Worm (Caenorhabditis elegans) whole organism, L2 larva: ENCODE data around the gene F23A7.8.
A peak's percentile ranks its signal among the peaks of the same experiment; 100 is the strongest.

Source experiments
- C34F6.9 ChIP-seq: fragments of 150-350 bp; optimal IDR thresholded peaks from 2 replicates; lab custom pipeline; 2014; ENCODE audit warnings: missing biosample characterization, missing genetic modification characterization
- F13H6.1 ChIP-seq: sonication (generic microtip); optimal IDR thresholded peaks from 2 replicates; lab custom pipeline; 2016; ENCODE audit warnings: missing genetic modification characterization, missing compliant biosample characterization
- Y55F3AM.14 ChIP-seq: fragments of 200-800 bp; sonication (Bioruptor generic); optimal IDR thresholded peaks from 2 replicates; lab custom pipeline; 2018; ENCODE audit warnings: mild to moderate bottlenecking, missing genetic modification characterization, missing compliant biosample characterization
- ZK546.5 ChIP-seq: sonication (generic microtip); optimal IDR thresholded peaks from 2 replicates; lab custom pipeline; 2017; ENCODE audit warnings: missing biosample characterization, missing genetic modification characterization
- alr-1 ChIP-seq: fragments of 150-350 bp; optimal IDR thresholded peaks from 2 replicates; lab custom pipeline; 2014; ENCODE audit warnings: missing biosample characterization, missing genetic modification characterization
- crh-2 ChIP-seq: sonication (generic microtip); optimal IDR thresholded peaks from 2 replicates; lab custom pipeline; 2017; ENCODE audit warnings: missing biosample characterization, missing genetic modification characterization
- elt-3 ChIP-seq: sonication (generic microtip); optimal IDR thresholded peaks from 2 replicates; lab custom pipeline; 2017; ENCODE audit warnings: missing biosample characterization, missing genetic modification characterization
- fos-1 ChIP-seq: fragments of 150-350 bp; optimal IDR thresholded peaks from 2 replicates; lab custom pipeline; 2014; ENCODE audit warnings: missing biosample characterization, missing genetic modification characterization
- lin-11 ChIP-seq: fragments of 150-350 bp; sonication (generic microtip); optimal IDR thresholded peaks from 2 replicates; lab custom pipeline; 2014; ENCODE audit warnings: missing biosample characterization, missing genetic modification characterization, inconsistent platforms, mixed read lengths
- lsy-2 ChIP-seq, 2 experiments: fragments of 150-350 bp in 1 of 2; sonication (generic microtip) in 1 of 2; optimal IDR thresholded peaks; 2 replicates each; lab custom pipeline; 2014 to 2017; ENCODE audit warnings: missing biosample characterization in 2 of 2, missing genetic modification characterization in 2 of 2
- mab-5 ChIP-seq: fragments of 150-350 bp; optimal IDR thresholded peaks from 2 replicates; lab custom pipeline; 2014; ENCODE audit warnings: missing biosample characterization, missing genetic modification characterization
- mdl-1 ChIP-seq, 2 experiments: fragments of 150-350 bp in 1 of 2; sonication (generic microtip) in 1 of 2; optimal IDR thresholded peaks; 2 replicates each; lab custom pipeline; 2017; ENCODE audit warnings: missing biosample characterization in 2 of 2, missing genetic modification characterization in 2 of 2
- nhr-12 ChIP-seq: fragments of 150-350 bp; optimal IDR thresholded peaks from 2 replicates; lab custom pipeline; 2014; ENCODE audit warnings: missing biosample characterization, missing genetic modification characterization
- nhr-129 ChIP-seq: fragments of 150-350 bp; optimal IDR thresholded peaks from 2 replicates; lab custom pipeline; 2014; ENCODE audit warnings: missing biosample characterization, missing genetic modification characterization
- nhr-21 ChIP-seq: fragments of 150-350 bp; optimal IDR thresholded peaks from 2 replicates; lab custom pipeline; 2014; ENCODE audit warnings: missing biosample characterization, missing genetic modification characterization
- nhr-77 ChIP-seq: fragments of 150-350 bp; optimal IDR thresholded peaks from 2 replicates; lab custom pipeline; 2014; ENCODE audit warnings: missing biosample characterization, missing genetic modification characterization
- peb-1 ChIP-seq: fragments of 150-350 bp; optimal IDR thresholded peaks from 2 replicates; lab custom pipeline; 2014; ENCODE audit warnings: missing biosample characterization, missing genetic modification characterization
- skn-1 ChIP-seq: sonication (generic microtip); optimal IDR thresholded peaks from 2 replicates; lab custom pipeline; 2017; ENCODE audit warnings: missing biosample characterization, missing genetic modification characterization
- sma-9 ChIP-seq, 2 experiments: fragments of 150-350 bp in 1 of 2; sonication (generic microtip) in 1 of 2; optimal IDR thresholded peaks; 2 replicates each; lab custom pipeline; 2014 to 2016; ENCODE audit warnings: missing genetic modification characterization in 2 of 2, mild to moderate bottlenecking in 1 of 2, missing biosample characterization in 1 of 2, missing compliant biosample characterization in 1 of 2, missing genetic modification reagents in 1 of 2, moderate library complexity in 1 of 2
- snpc-4 ChIP-seq: fragments of 150-350 bp; optimal IDR thresholded peaks from 2 replicates; lab custom pipeline; 2014; ENCODE audit warnings: missing biosample characterization, missing genetic modification characterization
- unc-39 ChIP-seq: fragments of 150-350 bp; optimal IDR thresholded peaks from 2 replicates; lab custom pipeline; 2014; ENCODE audit warnings: missing biosample characterization, missing genetic modification characterization
- ztf-1 ChIP-seq: fragments of 200-800 bp; sonication (Bioruptor generic); conservative IDR thresholded peaks from 2 replicates; pipeline ENCODE4 v1.3.6; 2022; ENCODE audit warnings: missing genetic modification characterization, missing compliant biosample characterization
- ztf-11 ChIP-seq: sonication (generic microtip); optimal IDR thresholded peaks from 2 replicates; lab custom pipeline; 2017; ENCODE audit warnings: missing biosample characterization, missing genetic modification characterization
- ztf-4 ChIP-seq: fragments of 150-350 bp; optimal IDR thresholded peaks from 2 replicates; lab custom pipeline; 2014; ENCODE audit warnings: missing biosample characterization, missing genetic modification characterization

Gene F23A7.8

DNA sequence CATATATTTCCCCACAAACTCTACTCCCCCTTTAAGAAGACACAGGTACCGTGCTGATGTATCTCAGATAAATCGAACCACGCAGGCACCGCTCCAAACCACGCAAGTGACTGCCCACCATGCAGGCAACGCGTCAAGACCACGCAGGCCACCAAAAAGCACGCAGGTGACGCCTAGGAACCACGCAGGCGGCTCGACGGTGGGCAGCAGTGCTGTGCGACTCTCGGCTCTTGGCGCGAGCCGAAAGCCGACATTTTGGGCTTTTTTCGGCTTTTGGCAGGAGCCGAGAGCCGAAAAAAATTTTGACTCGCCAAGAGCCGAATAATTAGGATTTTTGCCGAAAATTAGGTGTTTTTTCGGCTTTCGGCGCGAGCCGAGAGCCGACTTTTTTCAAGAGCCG lies 30.0 kb downstream of the F23A7.8 start:
- no peak for TF ChIP-seq F13H6.1 (tag; lab: Kevin White, UChicago)
- no peak for TF ChIP-seq C34F6.9
- no peak for TF ChIP-seq sma-9 (GFP tag; optimal IDR thresholded peaks at IDR 0.05; lab: Kevin White, UChicago)
- TF ChIP-seq sma-9 (tag; optimal IDR thresholded peaks at IDR 0.05; lab: Kevin White, UChicago): no peak
- TF ChIP-seq nhr-77 (tag; lab: Kevin White, UChicago): no peak
- TF ChIP-seq ztf-1 (GFP tag; lab: Robert Waterston, UW): no peak
- TF ChIP-seq nhr-129 (tag; lab: Kevin White, UChicago): no peak
- no peak for TF ChIP-seq snpc-4 (tag; lab: Kevin White, UChicago)
- no peak for TF ChIP-seq ZK546.5 (tag; lab: Kevin White, UChicago)
- TF ChIP-seq alr-1 (tag; lab: Kevin White, UChicago): no peak

DNA sequence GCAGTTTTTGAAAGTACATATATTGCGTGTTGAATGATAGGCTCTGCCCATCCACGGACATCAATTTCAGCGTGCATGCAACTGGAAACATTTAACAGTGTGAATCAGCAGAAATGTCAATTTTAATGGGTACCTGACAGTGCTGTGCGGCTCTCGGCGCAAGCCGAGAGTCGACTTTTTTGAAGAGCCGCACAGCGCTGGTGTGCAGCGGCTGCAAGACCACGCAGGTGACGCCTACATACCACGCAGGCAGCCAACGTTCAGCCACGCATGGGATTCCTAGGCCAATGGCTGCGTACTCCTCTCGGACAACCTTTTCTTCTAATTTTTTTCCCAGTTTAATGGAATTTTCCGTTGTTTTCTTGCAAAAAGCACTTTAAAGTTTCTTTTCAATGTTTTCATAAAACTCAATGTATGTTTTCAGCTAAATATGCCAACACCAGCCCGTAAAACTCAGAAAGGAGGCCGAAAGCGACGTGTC lies 31.6 kb downstream of the F23A7.8 start, which contains the start of gene W10G6.1:
Gene W10G6.1 (plus strand): TSS at position 431 of the 481 bp plus-strand sequence.
- TF ChIP-seq nhr-21 (no peak), peb-1 (tag; lab: Kevin White, UChicago) (no peak), ZK546.5 (tag; lab: Kevin White, UChicago) (no peak)

DNA sequence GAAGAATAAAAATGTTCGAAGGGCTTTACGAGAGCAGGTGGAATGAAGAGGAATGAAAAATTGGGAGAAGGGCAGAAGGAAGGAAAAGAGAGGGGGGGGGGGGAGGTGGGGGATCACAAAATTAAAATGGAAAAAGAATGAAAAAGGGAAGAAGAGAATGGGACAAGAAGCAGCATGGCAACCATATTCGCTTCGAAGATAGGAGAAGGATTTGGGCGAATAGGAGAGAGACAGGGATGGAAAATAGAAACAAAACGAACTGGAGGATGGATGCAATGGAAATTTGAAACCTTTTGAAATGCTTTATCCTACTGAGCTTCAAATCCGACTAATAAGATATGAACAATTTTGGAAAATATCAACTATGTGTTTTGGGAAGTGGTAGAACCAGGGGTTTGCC lies 37.5 kb downstream of the F23A7.8 start, which contains the start of gene W10G6.6:
Gene W10G6.6 (minus strand): TSS at position 101 of the 400 bp plus-strand sequence.
- TF ChIP-seq Y55F3AM.14 (GFP tag; lab: Kevin White, UChicago): no peak
- no peak for TF ChIP-seq nhr-21
- TF ChIP-seq fos-1 (tag; lab: Kevin White, UChicago): no peak
- TF ChIP-seq, all 48 proteins: peak for 0

DNA sequence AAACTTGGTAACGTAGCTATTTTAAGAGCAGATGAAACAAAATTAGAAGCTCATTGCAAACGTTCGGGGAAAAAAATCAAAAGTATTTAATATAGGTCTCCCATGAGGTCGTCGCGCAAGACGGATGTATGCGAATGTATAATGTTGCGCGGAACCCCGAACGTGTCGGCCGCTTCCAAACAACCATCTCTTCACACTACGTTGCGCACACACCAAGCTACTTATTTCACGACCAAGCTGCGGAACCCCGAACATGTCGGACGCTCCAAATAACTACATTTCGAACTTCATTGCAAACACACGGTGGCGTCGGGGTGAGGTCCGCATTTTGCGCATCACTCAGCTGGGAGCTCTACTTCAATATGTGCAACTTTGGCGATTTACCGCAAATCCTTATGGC lies 45.3 kb downstream of the F23A7.8 start:
- TF ChIP-seq nhr-21: no peak
- TF ChIP-seq mdl-1 (tag; optimal IDR thresholded peaks at IDR 0.05; lab: Kevin White, UChicago): no peak
- no peak for TF ChIP-seq ZK546.5 (tag; lab: Kevin White, UChicago)
- no peak for TF ChIP-seq nhr-12 (tag; lab: Kevin White, UChicago)
- TF ChIP-seq ztf-11: no peak
- no peak for TF ChIP-seq lin-11
- TF ChIP-seq ztf-4 (tag; lab: Kevin White, UChicago): no peak
- TF ChIP-seq crh-2 (tag; lab: Kevin White, UChicago): no peak

DNA sequence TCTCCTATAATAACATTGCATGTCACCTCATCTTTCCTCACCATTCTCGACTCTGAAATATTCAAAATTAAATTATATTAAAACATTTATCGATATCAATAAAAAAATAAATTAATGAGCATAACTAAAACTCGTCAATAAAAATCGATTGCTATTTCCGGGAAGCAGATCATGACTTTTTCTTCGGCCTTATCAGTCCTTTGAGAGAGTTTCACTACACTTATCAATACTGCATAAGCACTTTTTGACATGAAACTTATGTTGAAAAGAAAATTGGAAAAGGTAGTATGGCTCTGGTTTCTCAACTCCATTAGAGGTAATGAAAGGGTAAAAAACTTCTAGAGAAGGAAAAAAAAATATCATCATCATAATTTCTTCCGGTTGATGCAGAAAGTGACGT lies 46.9 kb downstream of the F23A7.8 start:
- TF ChIP-seq crh-2 (tag; lab: Kevin White, UChicago) (peak; percentile 14), mab-5 (tag; lab: Kevin White, UChicago) (no peak), mdl-1 (tag; optimal IDR thresholded peaks at IDR 0.05; lab: Kevin White, UChicago) (no peak), skn-1 (tag; lab: Kevin White, UChicago) (peak; percentile 7), ztf-1 (GFP tag; lab: Robert Waterston, UW) (no peak), unc-39 (tag; lab: Kevin White, UChicago) (no peak), fos-1 (tag; lab: Kevin White, UChicago) (peak; percentile 71)

DNA sequence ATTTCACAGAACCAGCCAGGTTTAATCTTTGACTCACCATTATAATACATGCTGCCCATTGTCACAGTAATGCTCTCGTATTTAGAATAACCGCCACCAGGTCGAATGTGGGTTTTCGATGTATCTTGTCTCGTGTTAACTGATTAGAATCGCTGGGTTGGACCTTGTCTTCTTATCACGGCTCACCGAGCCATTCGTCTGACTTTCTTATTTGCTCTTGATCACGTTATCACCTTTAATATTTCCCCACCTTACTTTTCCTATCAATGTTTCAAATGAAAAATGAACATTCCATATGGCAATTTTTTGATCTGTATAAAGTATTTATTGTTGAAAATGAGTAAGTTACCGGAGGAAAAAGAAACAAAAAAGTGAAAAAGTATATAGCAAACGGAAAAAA lies 48.8 kb downstream of the F23A7.8 start, which contains the start of gene sgk-1:
Gene sgk-1 (minus strand): TSS at position 130 of the 400 bp plus-strand sequence.
- TF ChIP-seq elt-3 (tag; lab: Kevin White, UChicago) (no peak), sma-9 (GFP tag; optimal IDR thresholded peaks at IDR 0.05; lab: Kevin White, UChicago) (peak; percentile 30), sma-9 (tag; optimal IDR thresholded peaks at IDR 0.05; lab: Kevin White, UChicago) (no peak), fos-1 (tag; lab: Kevin White, UChicago) (peak; percentile 46), unc-39 (tag; lab: Kevin White, UChicago) (no peak), lsy-2 (tag; optimal IDR thresholded peaks at IDR 0.05; lab: Kevin White, UChicago) (no peak)
- TF ChIP-seq, all 48 proteins: peak for 2
